Fruit fly (Drosophila melanogaster): Measurements from ENCODE around the gene Lip1.

Lip1 gene

dm6 chr2L:10732343-10732808 is 31.0 kb upstream of the Lip1 start, which contains the start of the genes EMC3 and Dpy-30L1 (continued):
- peak; percentile 27 for TF ChIP-seq jumu (GFP tag; optimal IDR thresholded peaks at IDR 0.05)
- TF ChIP-seq vvl (GFP tag; IDR thresholded peaks at IDR 0.05) = peak; percentile 58; the same call in 1 of the 2 replicates
- peak in 1 of 2 experiments; percentile 38 for TF ChIP-seq tll (GFP tag; optimal IDR thresholded peaks at IDR 0.05)
- peak; percentile 48 for TF ChIP-seq pho (GFP tag; optimal IDR thresholded peaks at IDR 0.05)
- TF ChIP-seq tap (tag; optimal IDR thresholded peaks at IDR 0.05) = no peak
- TF ChIP-seq slp2 (GFP tag; optimal IDR thresholded peaks at IDR 0.05) = no peak
- TF ChIP-seq HLH4C (GFP tag; IDR thresholded peaks at IDR 0.05; ENCODE audit: partially characterized antibody) = peak; percentile 86
- TF ChIP-seq Hr78 (GFP tag; optimal IDR thresholded peaks at IDR 0.05) = no peak
- TF ChIP-seq CG1792 (GFP tag; optimal IDR thresholded peaks at IDR 0.05) = peak; percentile 28
- TF ChIP-seq crp (GFP tag; optimal IDR thresholded peaks at IDR 0.05) = peak in 1 of 2 experiments; percentile 30
- no peak for TF ChIP-seq CG10431 (GFP tag; optimal IDR thresholded peaks at IDR 0.05)
- TF ChIP-seq chif (GFP tag; optimal IDR thresholded peaks at IDR 0.05) = peak in 1 of 2 experiments; percentile 44
- peak; percentile 32 for TF ChIP-seq Elba2 (GFP tag; optimal IDR thresholded peaks at IDR 0.05)
- TF ChIP-seq E2f2 (GFP tag; IDR thresholded peaks at IDR 0.05) = peak; percentile 54; the same call in 1 of the 2 replicates
- no peak for TF ChIP-seq CG7357 (GFP tag; IDR thresholded peaks at IDR 0.05)
- peak; percentile 53; the same call in 1 of the 2 replicates for TF ChIP-seq CG14441 (GFP tag; IDR thresholded peaks at IDR 0.05)
- no peak for TF ChIP-seq Doc2 (GFP tag; IDR thresholded peaks at IDR 0.05)
- TF ChIP-seq CG12744 (GFP tag; optimal IDR thresholded peaks at IDR 0.05) = peak; percentile 30
- peak; percentile 59 for TF ChIP-seq Blimp-1 (GFP tag; optimal IDR thresholded peaks at IDR 0.05)
- TF ChIP-seq CG7372 (GFP tag; IDR thresholded peaks at IDR 0.05) = 0 out of 2 replicates have a peak, but pooled peaks have one; percentile 23
- no peak for TF ChIP-seq fd102C (GFP tag; optimal IDR thresholded peaks at IDR 0.05)
- TF ChIP-seq CG4424 (GFP tag; optimal IDR thresholded peaks at IDR 0.05) = peak; percentile 48
- TF ChIP-seq zen (tag; optimal IDR thresholded peaks at IDR 0.05) = peak; percentile 67
- peak; percentile 26 for TF ChIP-seq NK7.1 (GFP tag; optimal IDR thresholded peaks at IDR 0.05)
- peak; percentile 56; the same call in 1 of the 2 replicates for TF ChIP-seq ato (GFP tag; IDR thresholded peaks at IDR 0.05; ENCODE audit: partially characterized antibody)
- peak; percentile 74 for TF ChIP-seq Dref (GFP tag; IDR thresholded peaks at IDR 0.05)
- TF ChIP-seq Taf1 (GFP tag; IDR thresholded peaks at IDR 0.05) = no peak
- TF ChIP-seq otp (GFP tag; IDR thresholded peaks at IDR 0.05) = no peak
- peak; percentile 30; the same call in 1 of the 2 replicates for TF ChIP-seq onecut (GFP tag; IDR thresholded peaks at IDR 0.05)
- TF ChIP-seq CG10654 (GFP tag; optimal IDR thresholded peaks at IDR 0.05) = peak; percentile 37
- TF ChIP-seq insv (GFP tag; optimal IDR thresholded peaks at IDR 0.05) = peak in 1 of 2 experiments; percentile 86
- no peak for TF ChIP-seq CG10543 (GFP tag; optimal IDR thresholded peaks at IDR 0.05)
- peak; percentile 99 for TF ChIP-seq CG3995 (GFP tag; optimal IDR thresholded peaks at IDR 0.05)
- TF ChIP-seq CG1024 (GFP tag; IDR thresholded peaks at IDR 0.05) = no peak
- TF ChIP-seq CG15269 (tag; optimal IDR thresholded peaks at IDR 0.05) = no peak
- no peak for TF ChIP-seq CG6654 (GFP tag; optimal IDR thresholded peaks at IDR 0.05)
- peak; percentile 32 for TF ChIP-seq CG12942 (GFP tag; optimal IDR thresholded peaks at IDR 0.05)
- TF ChIP-seq cato (GFP tag; optimal IDR thresholded peaks at IDR 0.05; ENCODE audit: borderline replicate concordance) = no peak
- peak; percentile 58 for TF ChIP-seq Max (GFP tag; optimal IDR thresholded peaks at IDR 0.05)
- peak; percentile 93 for TF ChIP-seq stwl (tag; optimal IDR thresholded peaks at IDR 0.05)
- TF ChIP-seq zfh1 (GFP tag; IDR thresholded peaks at IDR 0.05) = 0 out of 3 replicates have a peak, but pooled peaks have one; percentile 49
- no peak for TF ChIP-seq CG3726 (GFP tag; IDR thresholded peaks at IDR 0.05)
- TF ChIP-seq Scr (GFP tag; IDR thresholded peaks at IDR 0.05; ENCODE audit: partially characterized antibody) = peak; percentile 92
- no peak for TF ChIP-seq emc (GFP tag; optimal IDR thresholded peaks at IDR 0.05)
- TF ChIP-seq sens-2 (GFP tag; IDR thresholded peaks at IDR 0.05) = no peak
- no peak for TF ChIP-seq wdn (GFP tag; IDR thresholded peaks at IDR 0.05)
- no peak for TF ChIP-seq chm (GFP tag; IDR thresholded peaks at IDR 0.05)
- peak; percentile 24 to 53 for TF ChIP-seq Pdp1 (GFP tag; optimal IDR thresholded peaks at IDR 0.05)
- TF ChIP-seq twi (tag; optimal IDR thresholded peaks at IDR 0.05) = no peak
- no peak for TF ChIP-seq CG16779 (GFP tag; IDR thresholded peaks at IDR 0.05)
